Fruit fly (Drosophila melanogaster): ENCODE measurements around the gene Apoltp.

DNA sequence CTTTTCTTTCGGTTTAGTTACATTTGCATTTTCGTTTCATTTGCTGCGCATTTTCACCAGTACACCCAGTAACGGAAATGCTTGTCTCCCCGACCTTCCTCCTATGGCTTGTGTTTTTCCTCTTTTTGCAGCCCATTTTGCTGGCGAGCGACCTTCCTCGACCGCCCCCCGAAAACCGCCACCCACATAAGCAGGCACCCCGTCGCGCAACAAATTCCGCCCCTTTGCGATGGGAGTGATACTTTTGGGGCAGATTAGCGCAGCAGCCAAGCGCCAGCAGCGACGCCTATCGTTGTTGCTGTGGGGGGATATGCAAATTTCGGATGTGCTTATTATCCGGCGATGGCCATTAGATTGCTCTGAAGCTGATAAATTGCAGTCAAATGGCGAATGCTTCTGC lies 39.3 kb downstream of the Apoltp start:
- TF ChIP-seq Dll (optimal IDR thresholded peaks at IDR 0.05) = no peak
- no peak for TF ChIP-seq usp (GFP tag; optimal IDR thresholded peaks at IDR 0.05)
- TF ChIP-seq CG8478 (optimal IDR thresholded peaks at IDR 0.05) = no peak
- no peak for TF ChIP-seq psq (optimal IDR thresholded peaks at IDR 0.05)
- no peak for TF ChIP-seq EcR (GFP tag; optimal IDR thresholded peaks at IDR 0.05)
